Worm (Caenorhabditis elegans) whole organism, L1 larva: ENCODE measurements around the gene irld-24.
A peak's percentile ranks its signal among the peaks of the same experiment; 100 is the strongest.

Source experiments
- C34B4.2 ChIP-seq: sonication (generic microtip); optimal IDR thresholded peaks from 2 replicates; lab custom pipeline; 2017; ENCODE audit warnings: mild to moderate bottlenecking, missing genetic modification characterization, missing compliant biosample characterization
- F16B12.6 ChIP-seq: fragments of 150-350 bp; optimal IDR thresholded peaks from 2 replicates; lab custom pipeline; 2014; ENCODE audit warnings: missing biosample characterization, missing genetic modification characterization
- Y116A8C.19 ChIP-seq: sonication (generic microtip); optimal IDR thresholded peaks from 2 replicates; lab custom pipeline; 2016; ENCODE audit warnings: missing compliant biosample characterization, missing genetic modification characterization, borderline replicate concordance
- aly-2 ChIP-seq: fragments of 150-350 bp; optimal IDR thresholded peaks from 2 replicates; lab custom pipeline; 2014; ENCODE audit warnings: missing biosample characterization, missing genetic modification characterization
- ceh-8 ChIP-seq: fragments of 200-800 bp; sonication (Bioruptor generic); optimal IDR thresholded peaks from 2 replicates; lab custom pipeline; 2018; ENCODE audit warnings: mild to moderate bottlenecking, missing genetic modification characterization, moderate library complexity, missing compliant biosample characterization
- ceh-90 ChIP-seq: sonication (generic microtip); optimal IDR thresholded peaks from 2 replicates; lab custom pipeline; 2016; ENCODE audit warnings: missing genetic modification characterization, missing compliant biosample characterization
- ces-1 ChIP-seq: fragments of 150-350 bp; optimal IDR thresholded peaks from 2 replicates; lab custom pipeline; 2014; ENCODE audit warnings: missing biosample characterization, missing genetic modification reagents, missing genetic modification characterization
- dpl-1 ChIP-seq, 3 experiments: fragments of 150-350 bp in 2 of 3; sonication (generic microtip) in 1 of 3; optimal IDR thresholded peaks; 2 replicates each; lab custom pipeline; 2014 to 2017; ENCODE audit warnings: missing biosample characterization in 3 of 3, missing genetic modification characterization in 3 of 3, missing genetic modification reagents in 3 of 3
- dsc-1 ChIP-seq: sonication (generic microtip); optimal IDR thresholded peaks from 2 replicates; lab custom pipeline; 2016; ENCODE audit warnings: mild to moderate bottlenecking, missing genetic modification characterization, missing compliant biosample characterization
- efl-1 ChIP-seq, 4 experiments: fragments of 150-350 bp; optimal IDR thresholded peaks in 3 of 4; peaks in 1 of 4; 1 replicate in 1 of 4; 2 replicates in 3 of 4; lab custom pipeline; 2014; ENCODE audit warnings: missing biosample characterization in 2 of 4, missing genetic modification characterization in 2 of 4, missing genetic modification reagents in 2 of 4
- efl-3 ChIP-seq: fragments of 200-800 bp; sonication (Bioruptor generic); optimal IDR thresholded peaks from 2 replicates; lab custom pipeline; 2018; ENCODE audit warnings: mild to moderate bottlenecking, missing genetic modification characterization, missing compliant biosample characterization
- egl-13 ChIP-seq: sonication (generic microtip); optimal IDR thresholded peaks from 2 replicates; lab custom pipeline; 2016; ENCODE audit warnings: missing genotype, missing genetic modification reagents, missing genetic modification characterization, missing compliant biosample characterization
- elt-2 ChIP-seq: sonication (generic microtip); optimal IDR thresholded peaks from 2 replicates; lab custom pipeline; 2016; ENCODE audit warnings: missing genetic modification characterization, mild to moderate bottlenecking, inconsistent platforms, missing compliant biosample characterization, missing genetic modification reagents
- ets-5 ChIP-seq: fragments of 200-800 bp; sonication (Bioruptor generic); IDR thresholded peaks from 2 replicates; pipeline ENCODE4 v1.3.6; 2022; ENCODE audit warnings: missing genetic modification characterization, missing compliant biosample characterization
- fkh-10 ChIP-seq: sonication (generic microtip); optimal IDR thresholded peaks from 2 replicates; lab custom pipeline; 2017; ENCODE audit warnings: missing biosample characterization, missing genetic modification reagents, missing genetic modification characterization
- fkh-4 ChIP-seq: sonication (generic microtip); optimal IDR thresholded peaks from 2 replicates; lab custom pipeline; 2016; ENCODE audit warnings: missing compliant biosample characterization, missing genetic modification characterization, borderline replicate concordance
- hlh-4 ChIP-seq: sonication (generic microtip); optimal IDR thresholded peaks from 2 replicates; lab custom pipeline; 2016; ENCODE audit warnings: mild to moderate bottlenecking, missing genetic modification characterization, missing compliant biosample characterization
- hpl-2 ChIP-seq: fragments of 150-350 bp; optimal IDR thresholded peaks from 2 replicates; lab custom pipeline; 2014; ENCODE audit warnings: missing biosample characterization, missing genetic modification reagents, missing genetic modification characterization
- jun-1 ChIP-seq: fragments of 150-350 bp; optimal IDR thresholded peaks from 2 replicates; lab custom pipeline; 2014; ENCODE audit warnings: missing biosample characterization, missing genetic modification reagents, missing genetic modification characterization
- lin-14 ChIP-seq: fragments of 200-800 bp; sonication (Bioruptor generic); optimal IDR thresholded peaks from 2 replicates; lab custom pipeline; 2018; ENCODE audit warnings: mild to moderate bottlenecking, missing genetic modification characterization, moderate library complexity, missing compliant biosample characterization
- lir-3 ChIP-seq: sonication (generic microtip); optimal IDR thresholded peaks from 2 replicates; lab custom pipeline; 2016; ENCODE audit warnings: mild to moderate bottlenecking, missing genetic modification characterization, moderate library complexity, missing compliant biosample characterization; ENCODE audit not compliant: poor library complexity
- mab-9 ChIP-seq: fragments of 200-800 bp; sonication (Bioruptor generic); IDR thresholded peaks from 2 replicates; pipeline ENCODE4 v1.3.6; 2022; ENCODE audit warnings: missing genetic modification reagents, missing genetic modification characterization, missing compliant biosample characterization
- mdl-1 ChIP-seq, 2 experiments: fragments of 150-350 bp; optimal IDR thresholded peaks; 2 replicates each; lab custom pipeline; 2014 to 2017; ENCODE audit warnings: missing biosample characterization in 2 of 2, missing genetic modification characterization in 2 of 2, inconsistent platforms in 1 of 2
- mep-1 ChIP-seq: fragments of 150-350 bp; optimal IDR thresholded peaks from 2 replicates; lab custom pipeline; 2014; ENCODE audit warnings: missing biosample characterization, missing genetic modification characterization
- nhr-11 ChIP-seq: fragments of 150-350 bp; optimal IDR thresholded peaks from 2 replicates; lab custom pipeline; 2014; ENCODE audit warnings: missing biosample characterization, missing genetic modification characterization
- nhr-19 ChIP-seq: fragments of 200-800 bp; sonication (Bioruptor generic); conservative IDR thresholded peaks from 2 replicates; pipeline ENCODE4 v1.3.6; 2022; ENCODE audit warnings: missing genetic modification characterization, missing compliant biosample characterization
- nhr-237 ChIP-seq: fragments of 150-350 bp; optimal IDR thresholded peaks from 2 replicates; lab custom pipeline; 2014; ENCODE audit warnings: missing biosample characterization, missing genetic modification characterization
- nhr-76 ChIP-seq: sonication (generic microtip); optimal IDR thresholded peaks from 2 replicates; lab custom pipeline; 2017; ENCODE audit warnings: missing biosample characterization, missing genetic modification characterization
- nhr-77 ChIP-seq: fragments of 150-350 bp; optimal IDR thresholded peaks from 2 replicates; lab custom pipeline; 2014; ENCODE audit warnings: missing biosample characterization, missing genetic modification characterization
- nhr-84 ChIP-seq: sonication (generic microtip); optimal IDR thresholded peaks from 2 replicates; lab custom pipeline; 2017; ENCODE audit warnings: missing biosample characterization, missing genetic modification characterization
- nhr-85 ChIP-seq: sonication (generic microtip); peaks from one replicate; lab custom pipeline; 2016; ENCODE audit warnings: missing genetic modification characterization, inconsistent platforms, missing compliant biosample characterization
- nhr-90 ChIP-seq: sonication (generic microtip); optimal IDR thresholded peaks from 2 replicates; lab custom pipeline; 2016; ENCODE audit warnings: mild to moderate bottlenecking, missing genetic modification characterization, missing compliant biosample characterization; ENCODE audit not compliant: poor library complexity
- pax-3 ChIP-seq: fragments of 200-800 bp; sonication (Bioruptor generic); optimal IDR thresholded peaks from 2 replicates; lab custom pipeline; 2018; ENCODE audit warnings: mild to moderate bottlenecking, missing genetic modification characterization, moderate library complexity, missing compliant biosample characterization
- pqm-1 ChIP-seq: sonication (generic microtip); optimal IDR thresholded peaks from 3 replicates; lab custom pipeline; 2017; ENCODE audit warnings: missing biosample characterization, missing genetic modification characterization
- rnt-1 ChIP-seq: sonication (generic microtip); optimal IDR thresholded peaks from 2 replicates; lab custom pipeline; 2016; ENCODE audit warnings: mild to moderate bottlenecking, missing genetic modification characterization, moderate library complexity, missing compliant biosample characterization
- skn-1 ChIP-seq: fragments of 150-350 bp; optimal IDR thresholded peaks from 2 replicates; lab custom pipeline; 2014; ENCODE audit warnings: missing biosample characterization, missing genetic modification characterization
- snpc-4 ChIP-seq: fragments of 150-350 bp; optimal IDR thresholded peaks from 2 replicates; lab custom pipeline; 2014; ENCODE audit warnings: missing biosample characterization, missing genetic modification characterization
- sup-37 ChIP-seq: fragments of 200-800 bp; sonication (Bioruptor generic); optimal IDR thresholded peaks from 2 replicates; lab custom pipeline; 2018; ENCODE audit warnings: mild to moderate bottlenecking, missing genetic modification characterization, missing compliant biosample characterization
- tlp-1 ChIP-seq: fragments of 150-350 bp; optimal IDR thresholded peaks from 2 replicates; lab custom pipeline; 2014; ENCODE audit warnings: missing biosample characterization, missing genetic modification characterization
- unc-130 ChIP-seq: fragments of 150-350 bp; optimal IDR thresholded peaks from 2 replicates; lab custom pipeline; 2017; ENCODE audit warnings: missing biosample characterization, missing genetic modification characterization, inconsistent platforms
- unc-86 ChIP-seq: sonication (generic microtip); optimal IDR thresholded peaks from 2 replicates; lab custom pipeline; 2016; ENCODE audit warnings: missing genetic modification characterization, missing compliant biosample characterization
- vab-15 ChIP-seq: sonication (generic microtip); optimal IDR thresholded peaks from 2 replicates; lab custom pipeline; 2017; ENCODE audit warnings: missing genotype, mild to moderate bottlenecking, missing genetic modification characterization, missing compliant biosample characterization
- xbp-1 ChIP-seq: sonication (generic microtip); optimal IDR thresholded peaks from 2 replicates; lab custom pipeline; 2016; ENCODE audit warnings: missing genetic modification characterization, missing compliant biosample characterization
- zag-1 ChIP-seq: fragments of 150-350 bp; optimal IDR thresholded peaks from 2 replicates; lab custom pipeline; 2014; ENCODE audit warnings: missing biosample characterization, missing genetic modification characterization

Gene irld-24

ce11 chrX:13945524-13945923, 40.9 kb upstream of the irld-24 start (continued):
- TF ChIP-seq xbp-1 (tag; lab: Kevin White, UChicago) (peak; percentile 26), efl-3 (GFP tag; lab: Kevin White, UChicago) (no peak), nhr-90 (no peak), ceh-8 (GFP tag; lab: Kevin White, UChicago) (peak; percentile 67), C34B4.2 (tag; lab: Kevin White, UChicago) (no peak), ces-1 (GFP tag; lab: Kevin White, UChicago) (no peak), F16B12.6 (tag; lab: Kevin White, UChicago) (no peak), fkh-10 (GFP tag; lab: Kevin White, UChicago) (peak; percentile 83), hlh-4 (no peak), dpl-1 (GFP tag; optimal IDR thresholded peaks at IDR 0.05; lab: Kevin White, UChicago) (peak in 1 of 3 experiments; percentile 26), nhr-237 (no peak), zag-1 (no peak), lin-14 (GFP tag; lab: Kevin White, UChicago) (peak; percentile 87), jun-1 (tag; lab: Kevin White, UChicago) (no peak), Y116A8C.19 (no peak), nhr-77 (tag; lab: Kevin White, UChicago) (no peak), efl-1 (optimal IDR thresholded peaks at IDR 0.05; lab: Kevin White, UChicago) (peak in 1 of 2 experiments; percentile 3), efl-1 (GFP tag; optimal IDR thresholded peaks at IDR 0.05 in 1 of 2; lab: Kevin White, UChicago) (no peak), sup-37 (no peak), tlp-1 (tag; lab: Kevin White, UChicago) (no peak), snpc-4 (tag; lab: Kevin White, UChicago) (peak; percentile 81), mep-1 (tag; lab: Kevin White, UChicago) (peak; percentile 19), skn-1 (tag; lab: Kevin White, UChicago) (peak; percentile 38), mdl-1 (tag; optimal IDR thresholded peaks at IDR 0.05; lab: Kevin White, UChicago) (peak in 1 of 2 experiments; percentile 47), rnt-1 (tag; lab: Kevin White, UChicago) (peak; percentile 57), hpl-2 (no peak), egl-13 (tag; lab: Kevin White, UChicago) (no peak), nhr-76 (no peak), pqm-1 (tag; lab: Kevin White, UChicago) (no peak), nhr-84 (tag; lab: Kevin White, UChicago) (no peak), nhr-85 (no peak), aly-2 (tag; lab: Kevin White, UChicago) (no peak), fkh-4 (tag; lab: Kevin White, UChicago) (no peak), dsc-1 (peak; percentile 54), nhr-19 (GFP tag; lab: Robert Waterston, UW) (peak; percentile 46), unc-130 (tag; lab: Kevin White, UChicago) (no peak), vab-15 (tag; lab: Kevin White, UChicago) (no peak), ceh-90 (no peak), unc-86 (tag; lab: Kevin White, UChicago) (peak; percentile 27), ets-5 (no peak), elt-2 (no peak), lir-3 (tag; lab: Kevin White, UChicago) (no peak), nhr-11 (no peak), pax-3 (tag; lab: Kevin White, UChicago) (no peak), mab-9 (peak; percentile 69)
- TF ChIP-seq, all 84 proteins: peak for 27
